ENCODE assay signal across 1 fruit fly cellular context in the genomic region with DNA sequence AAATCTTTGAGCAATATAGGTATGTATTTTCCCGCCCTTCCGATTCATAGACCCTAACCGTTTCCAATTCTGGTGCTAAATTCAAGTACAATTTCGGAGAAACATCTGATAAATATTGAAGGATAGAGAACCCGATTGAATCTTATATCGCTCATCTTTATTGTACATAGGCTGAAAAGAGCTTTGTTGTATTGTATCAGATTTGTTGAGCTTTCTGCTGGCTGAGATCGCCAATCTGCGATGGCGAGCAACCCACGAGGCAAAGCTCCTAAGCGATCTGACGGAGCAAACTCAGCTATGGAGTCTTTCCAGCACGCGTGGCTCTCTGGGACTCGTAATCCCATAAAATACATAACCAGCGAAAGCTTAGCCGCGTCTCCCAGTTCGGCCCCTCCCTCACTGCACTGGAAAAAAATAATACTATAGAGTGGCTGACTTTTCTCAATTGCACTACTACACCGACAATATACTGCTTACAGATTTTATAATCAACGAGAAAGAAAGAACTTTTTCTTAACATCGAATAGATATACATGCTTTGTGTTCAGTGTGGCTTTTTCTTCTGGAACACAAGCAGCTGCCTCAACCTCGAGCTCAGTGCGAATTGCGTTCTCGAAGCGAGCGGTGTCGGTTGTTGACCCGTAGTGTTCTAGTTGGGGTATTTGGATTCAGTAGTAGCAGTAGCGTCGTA.
TF ChIP-seq lines count a peak whose summit lies in the region.

No protein-coding gene starts in this region.

TF ChIP-seq in whole organism, embryonic, 481 proteins besides CTCF, POLR2A, EP300 and RAD21 (continued from another document and continues in another):
- TF ChIP-seq MESR4 (GFP tag; optimal IDR thresholded peaks at IDR 0.05; lab: Kevin White, UChicago) (peak; percentile 20), CG9817 (tag; optimal IDR thresholded peaks at IDR 0.05; lab: Kevin White, UChicago) (peak; percentile 81), wek (GFP tag; optimal IDR thresholded peaks at IDR 0.05; lab: Kevin White, UChicago) (peak; percentile 21), B-H1 (GFP tag; IDR thresholded peaks at IDR 0.05; lab: Robert Waterston, UW) (peak; percentile 55; the same call in 1 of the 3 replicates), peb (GFP tag; IDR thresholded peaks at IDR 0.05; lab: Robert Waterston, UW) (peak; percentile 53; the same call in 1 of the 2 replicates), vfl (GFP tag; optimal IDR thresholded peaks at IDR 0.05; lab: Kevin White, UChicago) (peak; percentile 87), CG10462 (GFP tag; optimal IDR thresholded peaks at IDR 0.05; lab: Kevin White, UChicago) (peak; percentile 6), CG17186 (GFP tag; optimal IDR thresholded peaks at IDR 0.05; lab: Kevin White, UChicago) (no peak), ken (GFP tag; IDR thresholded peaks at IDR 0.05; lab: Robert Waterston, UW) (peak; percentile 83), CG6254 (GFP tag; optimal IDR thresholded peaks at IDR 0.05; lab: Kevin White, UChicago) (peak; percentile 59), CG4820 (GFP tag; optimal IDR thresholded peaks at IDR 0.05; lab: Kevin White, UChicago) (peak; percentile 64), Usf (GFP tag; optimal IDR thresholded peaks at IDR 0.05; lab: Kevin White, UChicago) (peak; percentile 58), CG33213 (GFP tag; optimal IDR thresholded peaks at IDR 0.05; lab: Kevin White, UChicago) (peak; percentile 83), CG2202 (tag; optimal IDR thresholded peaks at IDR 0.05; lab: Kevin White, UChicago) (no peak), CG16813 (GFP tag; IDR thresholded peaks at IDR 0.05; lab: Robert Waterston, UW; ENCODE audit: partially characterized antibody) (no peak), hbn (GFP tag; IDR thresholded peaks at IDR 0.05; lab: Robert Waterston, UW; ENCODE audit: partially characterized antibody) (no peak), unc-4 (GFP tag; IDR thresholded peaks at IDR 0.05; lab: Robert Waterston, UW; ENCODE audit: partially characterized antibody) (no peak), CG17912 (GFP tag; optimal IDR thresholded peaks at IDR 0.05; lab: Kevin White, UChicago) (no peak), sens (GFP tag; lab: Kevin White, UChicago) (peak; percentile 94), ase (GFP tag; IDR thresholded peaks at IDR 0.05; lab: Robert Waterston, UW) (peak; percentile 64; the same call in 1 of the 3 replicates), CG14050 (GFP tag; IDR thresholded peaks at IDR 0.05; lab: Robert Waterston, UW) (peak; percentile 79), CG32767 (GFP tag; IDR thresholded peaks at IDR 0.05; lab: Robert Waterston, UW) (peak; percentile 56; the same call in 1 of the 2 replicates), CG1233 (GFP tag; optimal IDR thresholded peaks at IDR 0.05; lab: Kevin White, UChicago) (peak; percentile 66), Lhr (GFP tag; optimal IDR thresholded peaks at IDR 0.05; lab: Kevin White, UChicago) (peak; percentile 19), vvl (GFP tag; IDR thresholded peaks at IDR 0.05; lab: Robert Waterston, UW) (peak; percentile 92), br (optimal IDR thresholded peaks at IDR 0.05; lab: Kevin White, UChicago) (no peak), prd (optimal IDR thresholded peaks at IDR 0.05; lab: Kevin White, UChicago) (no peak), prd (GFP tag; IDR thresholded peaks at IDR 0.05; lab: Robert Waterston, UW) (peak; percentile 85), tio (GFP tag; optimal IDR thresholded peaks at IDR 0.05; lab: Kevin White, UChicago) (no peak), Hr78 (GFP tag; optimal IDR thresholded peaks at IDR 0.05; lab: Kevin White, UChicago) (peak in 1 of 2 experiments; percentile 11), Hsf (GFP tag; optimal IDR thresholded peaks at IDR 0.05; lab: Kevin White, UChicago) (peak; percentile 87), gcm2 (GFP tag; optimal IDR thresholded peaks at IDR 0.05; lab: Kevin White, UChicago) (peak; percentile 78), Ssrp (tag; optimal IDR thresholded peaks at IDR 0.05; lab: Kevin White, UChicago) (peak; percentile 59), CG34224 (GFP tag; IDR thresholded peaks at IDR 0.05; lab: Robert Waterston, UW; ENCODE audit: partially characterized antibody) (no peak), shn (GFP tag; optimal IDR thresholded peaks at IDR 0.05; lab: Kevin White, UChicago) (peak; percentile 75), insv (GFP tag; optimal IDR thresholded peaks at IDR 0.05; lab: Kevin White, UChicago) (no peak), CG7786 (GFP tag; optimal IDR thresholded peaks at IDR 0.05; lab: Kevin White, UChicago) (peak; percentile 89), CG11723 (GFP tag; optimal IDR thresholded peaks at IDR 0.05; lab: Kevin White, UChicago) (peak; percentile 62), CG18011 (GFP tag; optimal IDR thresholded peaks at IDR 0.05; lab: Kevin White, UChicago) (peak; percentile 76), slbo (GFP tag; IDR thresholded peaks at IDR 0.05; lab: Robert Waterston, UW) (peak; percentile 96), grau (tag; optimal IDR thresholded peaks at IDR 0.05; lab: Kevin White, UChicago) (peak; percentile 85), CG14014 (GFP tag; IDR thresholded peaks at IDR 0.05; lab: Robert Waterston, UW) (peak; percentile 87), oc (tag; optimal IDR thresholded peaks at IDR 0.05; lab: Kevin White, UChicago) (peak; percentile 68), CG7839 (tag; optimal IDR thresholded peaks at IDR 0.05; lab: Kevin White, UChicago) (peak; percentile 86), kah (GFP tag; optimal IDR thresholded peaks at IDR 0.05; lab: Kevin White, UChicago) (peak; percentile 28), cwo (GFP tag; optimal IDR thresholded peaks at IDR 0.05; lab: Kevin White, UChicago) (peak; percentile 90), Atf-2 (GFP tag; optimal IDR thresholded peaks at IDR 0.05; lab: Kevin White, UChicago) (peak; percentile 67), rib (GFP tag; IDR thresholded peaks at IDR 0.05; lab: Robert Waterston, UW) (peak; percentile 96), CG11085 (GFP tag; IDR thresholded peaks at IDR 0.05; lab: Robert Waterston, UW) (peak; percentile 84), fd102C (GFP tag; optimal IDR thresholded peaks at IDR 0.05; lab: Kevin White, UChicago) (no peak), CG12299 (tag; optimal IDR thresholded peaks at IDR 0.05; lab: Kevin White, UChicago) (peak; percentile 70), Max (GFP tag; optimal IDR thresholded peaks at IDR 0.05; lab: Kevin White, UChicago) (peak; percentile 70), E2f2 (GFP tag; IDR thresholded peaks at IDR 0.05; lab: Robert Waterston, UW) (peak; percentile 55), CG17612 (GFP tag; IDR thresholded peaks at IDR 0.05; lab: Robert Waterston, UW) (peak; percentile 72), CG32772 (GFP tag; IDR thresholded peaks at IDR 0.05; lab: Robert Waterston, UW) (peak; percentile 76), ab (GFP tag; optimal IDR thresholded peaks at IDR 0.05; lab: Kevin White, UChicago) (peak; percentile 71), CG3847 (GFP tag; IDR thresholded peaks at IDR 0.05; lab: Robert Waterston, UW) (peak; percentile 89), wor (GFP tag; IDR thresholded peaks at IDR 0.05; lab: Robert Waterston, UW) (peak; percentile 32; the same call in 1 of the 2 replicates), Mad (GFP tag; optimal IDR thresholded peaks at IDR 0.05; lab: Kevin White, UChicago) (peak; percentile 81), stc (GFP tag; IDR thresholded peaks at IDR 0.05; lab: Robert Waterston, UW) (peak; percentile 77), unpg (GFP tag; optimal IDR thresholded peaks at IDR 0.05; lab: Kevin White, UChicago) (peak; percentile 83), CG11398 (GFP tag; optimal IDR thresholded peaks at IDR 0.05; lab: Kevin White, UChicago) (peak; percentile 66), fd64A (GFP tag; optimal IDR thresholded peaks at IDR 0.05; lab: Kevin White, UChicago) (peak; percentile 41), CG31388 (GFP tag; optimal IDR thresholded peaks at IDR 0.05; lab: Kevin White, UChicago) (peak; percentile 68), vnd (GFP tag; IDR thresholded peaks at IDR 0.05; lab: Robert Waterston, UW; ENCODE audit: partially characterized antibody) (no peak), CG12744 (GFP tag; optimal IDR thresholded peaks at IDR 0.05; lab: Kevin White, UChicago) (peak; percentile 80), CG2875 (GFP tag; optimal IDR thresholded peaks at IDR 0.05; lab: Kevin White, UChicago) (peak; percentile 64), wdn (GFP tag; IDR thresholded peaks at IDR 0.05; lab: Robert Waterston, UW) (peak; percentile 90), disco-r (GFP tag; optimal IDR thresholded peaks at IDR 0.05; lab: Kevin White, UChicago) (peak; percentile 70), ewg (GFP tag; optimal IDR thresholded peaks at IDR 0.05; lab: Kevin White, UChicago) (peak; percentile 68), CG4730 (GFP tag; IDR thresholded peaks at IDR 0.05; lab: Robert Waterston, UW) (peak; percentile 67), CG2889 (GFP tag; IDR thresholded peaks at IDR 0.05; lab: Robert Waterston, UW) (peak; percentile 80; the same call in 2 of the 3 replicates), cad (GFP tag; optimal IDR thresholded peaks at IDR 0.05; lab: Kevin White, UChicago) (no peak), Dip2 (GFP tag; IDR thresholded peaks at IDR 0.05; lab: Robert Waterston, UW) (no peak), Aef1 (GFP tag; IDR thresholded peaks at IDR 0.05; lab: Robert Waterston, UW) (peak; percentile 78), CG13775 (GFP tag; optimal IDR thresholded peaks at IDR 0.05; lab: Kevin White, UChicago) (peak; percentile 71), Spps (tag; optimal IDR thresholded peaks at IDR 0.05; lab: Kevin White, UChicago) (no peak), mirr (GFP tag; optimal IDR thresholded peaks at IDR 0.05; lab: Kevin White, UChicago) (no peak), Oli (tag; optimal IDR thresholded peaks at IDR 0.05; lab: Kevin White, UChicago) (peak; percentile 75), bsh (GFP tag; optimal IDR thresholded peaks at IDR 0.05; lab: Kevin White, UChicago) (peak; percentile 76 to 77), sd (tag; optimal IDR thresholded peaks at IDR 0.05; lab: Kevin White, UChicago) (peak; percentile 69), row (GFP tag; IDR thresholded peaks at IDR 0.05; lab: Robert Waterston, UW) (peak; percentile 88), CG42726 (GFP tag; IDR thresholded peaks at IDR 0.05; lab: Robert Waterston, UW; ENCODE audit: partially characterized antibody) (no peak), Dek (tag; optimal IDR thresholded peaks at IDR 0.05; lab: Kevin White, UChicago) (peak; percentile 89), CG10654 (GFP tag; optimal IDR thresholded peaks at IDR 0.05; lab: Kevin White, UChicago) (peak; percentile 68), luna (GFP tag; optimal IDR thresholded peaks at IDR 0.05; lab: Kevin White, UChicago) (peak; percentile 79), CG15601 (tag; optimal IDR thresholded peaks at IDR 0.05; lab: Kevin White, UChicago) (peak; percentile 43), Lim3 (GFP tag; IDR thresholded peaks at IDR 0.05; lab: Robert Waterston, UW) (no peak), CHES-1-like (GFP tag; optimal IDR thresholded peaks at IDR 0.05; lab: Kevin White, UChicago) (peak; percentile 87), NC2α (GFP tag; optimal IDR thresholded peaks at IDR 0.05; lab: Kevin White, UChicago) (peak; percentile 8), Atf6 (GFP tag; IDR thresholded peaks at IDR 0.05; lab: Robert Waterston, UW) (peak; percentile 92), CG5180 (GFP tag; optimal IDR thresholded peaks at IDR 0.05; lab: Kevin White, UChicago) (peak; percentile 21), Hand (GFP tag; optimal IDR thresholded peaks at IDR 0.05; lab: Kevin White, UChicago) (peak; percentile 87), CG10366 (GFP tag; IDR thresholded peaks at IDR 0.05; lab: Robert Waterston, UW) (peak; percentile 86), scrt (GFP tag; optimal IDR thresholded peaks at IDR 0.05; lab: Kevin White, UChicago) (peak; percentile 76), CG4854 (GFP tag; optimal IDR thresholded peaks at IDR 0.05; lab: Kevin White, UChicago) (peak; percentile 81), pfk (GFP tag; optimal IDR thresholded peaks at IDR 0.05; lab: Kevin White, UChicago) (no peak), NK7.1 (GFP tag; optimal IDR thresholded peaks at IDR 0.05; lab: Kevin White, UChicago) (peak; percentile 80), TFAM (GFP tag; optimal IDR thresholded peaks at IDR 0.05; lab: Kevin White, UChicago) (no peak), Lpt (GFP tag; optimal IDR thresholded peaks at IDR 0.05; lab: Kevin White, UChicago) (no peak), chif (GFP tag; optimal IDR thresholded peaks at IDR 0.05; lab: Kevin White, UChicago) (peak; percentile 72 to 74), jing (GFP tag; optimal IDR thresholded peaks at IDR 0.05; lab: Kevin White, UChicago) (peak; percentile 36), sqz (GFP tag; optimal IDR thresholded peaks at IDR 0.05; lab: Kevin White, UChicago) (no peak), hb (GFP tag; IDR thresholded peaks at IDR 0.05; lab: Robert Waterston, UW; ENCODE audit: partially characterized antibody) (no peak), CG11695 (GFP tag; IDR thresholded peaks at IDR 0.05; lab: Robert Waterston, UW) (peak; percentile 74), ttk (GFP tag; IDR thresholded peaks at IDR 0.05; lab: Robert Waterston, UW) (peak; percentile 62), CG1832 (GFP tag; optimal IDR thresholded peaks at IDR 0.05; lab: Kevin White, UChicago) (no peak), Dref (GFP tag; IDR thresholded peaks at IDR 0.05; lab: Robert Waterston, UW) (0 out of 2 replicates have a peak, but pooled peaks have one; percentile 33), Trl (optimal IDR thresholded peaks at IDR 0.05; lab: Kevin White, UChicago) (peak in 1 of 2 experiments; percentile 32), Trl (GFP tag; optimal IDR thresholded peaks at IDR 0.05; lab: Kevin White, UChicago) (peak; percentile 80), CG3281 (GFP tag; optimal IDR thresholded peaks at IDR 0.05; lab: Kevin White, UChicago) (peak; percentile 92), p53 (GFP tag; optimal IDR thresholded peaks at IDR 0.05; lab: Kevin White, UChicago) (peak; percentile 48), CG7271 (tag; optimal IDR thresholded peaks at IDR 0.05; lab: Kevin White, UChicago) (no peak), ap (GFP tag; IDR thresholded peaks at IDR 0.05; lab: Robert Waterston, UW) (peak; percentile 51; the same call in 1 of the 2 replicates), CG31224 (GFP tag; IDR thresholded peaks at IDR 0.05; lab: Robert Waterston, UW) (peak; percentile 84), CG33557 (GFP tag; optimal IDR thresholded peaks at IDR 0.05; lab: Kevin White, UChicago) (no peak), h (optimal IDR thresholded peaks at IDR 0.05; lab: Kevin White, UChicago) (no peak), CG9437 (GFP tag; optimal IDR thresholded peaks at IDR 0.05; lab: Kevin White, UChicago) (peak; percentile 52), seq (GFP tag; IDR thresholded peaks at IDR 0.05; lab: Robert Waterston, UW) (peak; percentile 68), Asciz (GFP tag; optimal IDR thresholded peaks at IDR 0.05; lab: Kevin White, UChicago) (peak; percentile 50), HLH4C (GFP tag; IDR thresholded peaks at IDR 0.05; lab: Robert Waterston, UW; ENCODE audit: partially characterized antibody) (no peak), CG11247 (GFP tag; IDR thresholded peaks at IDR 0.05; lab: Robert Waterston, UW) (peak; percentile 88), CG8478 (optimal IDR thresholded peaks at IDR 0.05; lab: Kevin White, UChicago) (no peak)
